Fruit fly (Drosophila melanogaster) whole organism, adult: ENCODE measurements around the gene CecB.

Source experiments
- CG11617 ChIP-seq: fragments of 200-800 bp; sonication (Bioruptor generic); optimal IDR thresholded peaks from 2 replicates; lab custom pipeline; 2017; ENCODE audit warnings: mild to moderate bottlenecking, missing biosample characterization, missing genetic modification reagents, missing genetic modification characterization
- CG12768 ChIP-seq: fragments of 200-800 bp; sonication (Bioruptor generic); optimal IDR thresholded peaks from 2 replicates; lab custom pipeline; 2017; ENCODE audit warnings: missing biosample characterization, missing genetic modification characterization, mild to moderate bottlenecking, moderate library complexity, missing genetic modification reagents
- CG14711 ChIP-seq: fragments of 200-800 bp; sonication (Bioruptor generic); optimal IDR thresholded peaks from 2 replicates; lab custom pipeline; 2018; ENCODE audit warnings: missing biosample characterization, mild to moderate bottlenecking, missing genetic modification characterization, moderate library complexity
- CG1620 ChIP-seq: fragments of 200-800 bp; sonication (Bioruptor generic); optimal IDR thresholded peaks from 2 replicates; lab custom pipeline; 2016; ENCODE audit warnings: missing biosample characterization, missing genetic modification characterization
- CG33017 ChIP-seq: fragments of 200-800 bp; sonication (Bioruptor generic); optimal IDR thresholded peaks from 2 replicates; lab custom pipeline; 2018; ENCODE audit warnings: missing biosample characterization, mild to moderate bottlenecking, missing genetic modification characterization, moderate library complexity
- CG5204 ChIP-seq: fragments of 200-800 bp; sonication (Bioruptor generic); optimal IDR thresholded peaks from 2 replicates; lab custom pipeline; 2016; ENCODE audit warnings: missing biosample characterization, missing genetic modification characterization
- CG7045 ChIP-seq: fragments of 200-800 bp; sonication (Bioruptor generic); optimal IDR thresholded peaks from 2 replicates; lab custom pipeline; 2017; ENCODE audit warnings: missing biosample characterization, mild to moderate bottlenecking, missing genetic modification characterization
- CG7101 ChIP-seq: fragments of 200-800 bp; sonication (Bioruptor generic); optimal IDR thresholded peaks from 2 replicates; lab custom pipeline; 2018; ENCODE audit warnings: missing biosample characterization, mild to moderate bottlenecking, missing genetic modification characterization, moderate library complexity
- Clk ChIP-seq: fragments of 200-800 bp; sonication (Bioruptor generic); optimal IDR thresholded peaks from 2 replicates; lab custom pipeline; 2017; ENCODE audit warnings: missing biosample characterization, missing genetic modification characterization
- Crg-1 ChIP-seq: fragments of 200-800 bp; sonication (Bioruptor generic); optimal IDR thresholded peaks from 2 replicates; lab custom pipeline; 2016; ENCODE audit warnings: missing biosample characterization, missing genetic modification characterization
- Hr96 ChIP-seq: fragments of 200-800 bp; sonication (Bioruptor generic); optimal IDR thresholded peaks from 2 replicates; lab custom pipeline; 2016; ENCODE audit warnings: missing biosample characterization, missing genetic modification characterization
- Mnt ChIP-seq: fragments of 200-800 bp; sonication (Bioruptor generic); optimal IDR thresholded peaks from 2 replicates; lab custom pipeline; 2016; ENCODE audit warnings: missing biosample characterization, mild to moderate bottlenecking, missing genetic modification characterization
- bab1 ChIP-seq: fragments of 200-800 bp; sonication (Bioruptor generic); optimal IDR thresholded peaks from 3 replicates; lab custom pipeline; 2019; ENCODE audit warnings: missing biosample characterization, mild to moderate bottlenecking, missing genetic modification characterization, moderate library complexity
- cic ChIP-seq: fragments of 200-800 bp; sonication (Bioruptor generic); optimal IDR thresholded peaks from 2 replicates; lab custom pipeline; 2017; ENCODE audit warnings: missing biosample characterization, mild to moderate bottlenecking, missing genetic modification characterization, moderate library complexity
- cnc ChIP-seq, 2 experiments: fragments of >200 bp; optimal IDR thresholded peaks; 2 replicates each; lab custom pipeline; 2017
- kay ChIP-seq: fragments of 200-800 bp; sonication (Bioruptor generic); peaks from one replicate; lab custom pipeline; 2016; ENCODE audit warnings: missing biosample characterization, missing genetic modification characterization, borderline replicate concordance
- ovo ChIP-seq: fragments of 200-800 bp; sonication (Bioruptor generic); optimal IDR thresholded peaks from 2 replicates; lab custom pipeline; 2016; ENCODE audit warnings: missing biosample characterization, missing genetic modification characterization
- pad ChIP-seq: fragments of 200-800 bp; sonication (Bioruptor generic); optimal IDR thresholded peaks from 3 replicates; lab custom pipeline; 2017; ENCODE audit warnings: missing biosample characterization, missing genetic modification characterization, mild to moderate bottlenecking, moderate library complexity, missing genetic modification reagents
- tj ChIP-seq: fragments of 200-800 bp; sonication (Bioruptor generic); optimal IDR thresholded peaks from 3 replicates; lab custom pipeline; 2017; ENCODE audit warnings: missing biosample characterization, mild to moderate bottlenecking, missing genetic modification characterization, moderate library complexity
- toe ChIP-seq: fragments of 200-800 bp; sonication (Bioruptor generic); optimal IDR thresholded peaks from 2 replicates; lab custom pipeline; 2016; ENCODE audit warnings: missing biosample characterization, missing genetic modification characterization

CecB gene

dm6 chr3R:30255255-30256121, 41.9 kb upstream of the CecB start:
- no peak for TF ChIP-seq Crg-1 (GFP tag; lab: Kevin White, UChicago)
- no peak for TF ChIP-seq pad
- TF ChIP-seq kay (GFP tag; lab: Kevin White, UChicago) = no peak
- no peak for TF ChIP-seq CG12768 (GFP tag; lab: Kevin White, UChicago)
- no peak for TF ChIP-seq bab1 (GFP tag; lab: Kevin White, UChicago)
- TF ChIP-seq CG5204 (GFP tag; lab: Kevin White, UChicago) = no peak
- no peak for TF ChIP-seq Hr96
- TF ChIP-seq ovo (GFP tag; lab: Kevin White, UChicago) = no peak
- TF ChIP-seq CG7101 (tag; lab: Kevin White, UChicago) = no peak
- no peak for TF ChIP-seq CG11617 (GFP tag; lab: Kevin White, UChicago)
- TF ChIP-seq CG1620 (GFP tag; lab: Kevin White, UChicago) = no peak
- TF ChIP-seq CG14711 (tag; lab: Kevin White, UChicago) = no peak

- TF ChIP-seq CG5204 (GFP tag; lab: Kevin White, UChicago) (no peak), Clk (GFP tag; lab: Kevin White, UChicago) (no peak), Hr96 (no peak), CG7101 (tag; lab: Kevin White, UChicago) (no peak), CG14711 (tag; lab: Kevin White, UChicago) (no peak), cic (GFP tag; lab: Kevin White, UChicago) (no peak), kay (GFP tag; lab: Kevin White, UChicago) (no peak)
These were observed 39.3 kb upstream of the CecB start, which contains the start of gene CG18404 for dm6 chr3R:30252882-30253281. Gene CG18404 (plus strand): TSS chr3R:30253182.

dm6 chr3R:30252317-30252716, 38.7 kb upstream of the CecB start:
- no peak for TF ChIP-seq Mnt (GFP tag; lab: Kevin White, UChicago)
- no peak for TF ChIP-seq Clk (GFP tag; lab: Kevin White, UChicago)
- no peak for TF ChIP-seq pad
- no peak for TF ChIP-seq CG1620 (GFP tag; lab: Kevin White, UChicago)
- no peak for TF ChIP-seq CG5204 (GFP tag; lab: Kevin White, UChicago)
- TF ChIP-seq kay (GFP tag; lab: Kevin White, UChicago) = no peak
- TF ChIP-seq Hr96 = no peak
- no peak for TF ChIP-seq CG11617 (GFP tag; lab: Kevin White, UChicago)
- no peak for TF ChIP-seq bab1 (GFP tag; lab: Kevin White, UChicago)

dm6 chr3R:30250496-30250978, 36.9 kb upstream of the CecB start, which contains the start of gene CG9682:
Gene CG9682 (plus strand): TSS chr3R:30250928.
- TF ChIP-seq ovo (GFP tag; lab: Kevin White, UChicago) (no peak), CG7101 (tag; lab: Kevin White, UChicago) (no peak), CG33017 (tag; lab: Kevin White, UChicago) (no peak), CG14711 (tag; lab: Kevin White, UChicago) (no peak), toe (no peak), Hr96 (no peak), Clk (GFP tag; lab: Kevin White, UChicago) (no peak), cic (GFP tag; lab: Kevin White, UChicago) (no peak), Crg-1 (GFP tag; lab: Kevin White, UChicago) (no peak), CG7045 (GFP tag; lab: Kevin White, UChicago) (no peak), tj (GFP tag; lab: Kevin White, UChicago) (no peak), bab1 (GFP tag; lab: Kevin White, UChicago) (no peak), kay (GFP tag; lab: Kevin White, UChicago) (no peak), CG5204 (GFP tag; lab: Kevin White, UChicago) (no peak), CG1620 (GFP tag; lab: Kevin White, UChicago) (no peak), CG11617 (GFP tag; lab: Kevin White, UChicago) (no peak), CG12768 (GFP tag; lab: Kevin White, UChicago) (no peak), pad (no peak), Mnt (GFP tag; lab: Kevin White, UChicago) (no peak), cnc (optimal IDR thresholded peaks at IDR 0.05; lab: Kevin White, UChicago) (no peak)

dm6 chr3R:30249283-30249682, 35.7 kb upstream of the CecB start, which contains the start of gene CG34299:
Gene CG34299 (plus strand): TSS chr3R:30249583.
- TF ChIP-seq CG5204 (GFP tag; lab: Kevin White, UChicago) (no peak), ovo (GFP tag; lab: Kevin White, UChicago) (no peak)

dm6 chr3R:30248565-30248964, 35.0 kb upstream of the CecB start:
- TF ChIP-seq Hr96 (no peak), bab1 (GFP tag; lab: Kevin White, UChicago) (peak; percentile 32), cic (GFP tag; lab: Kevin White, UChicago) (no peak), CG7045 (GFP tag; lab: Kevin White, UChicago) (no peak)
